Worm (Caenorhabditis elegans): ENCODE measurements around the gene nhr-230.

DNA sequence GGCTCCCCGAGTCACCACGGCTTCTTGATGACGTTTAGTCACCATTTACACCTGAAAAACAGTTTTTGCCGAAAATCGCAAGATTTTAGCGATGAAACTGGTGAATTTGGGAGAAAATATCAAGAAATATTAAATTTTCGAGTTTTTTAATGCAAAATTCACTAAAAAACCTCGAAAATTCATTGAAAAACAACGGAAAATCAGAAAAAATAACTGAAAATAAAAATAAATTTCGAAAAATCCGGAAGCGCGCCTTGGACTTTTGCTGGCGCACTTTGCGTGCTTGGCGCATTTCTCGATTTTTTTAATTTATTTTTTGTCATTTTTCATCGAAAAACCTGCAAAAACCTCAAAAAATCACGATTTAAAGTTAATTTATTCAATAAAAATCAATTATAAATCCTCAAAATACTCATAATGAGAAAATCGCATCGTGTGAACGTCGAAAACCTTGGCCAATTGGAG lies 48.4 kb downstream of the nhr-230 start, which contains the start of gene emb-4:
- TF ChIP-seq skn-1 (tag; optimal IDR thresholded peaks at IDR 0.05) (no peak), fos-1 (tag; optimal IDR thresholded peaks at IDR 0.05) (no peak), nhr-237 (tag; optimal IDR thresholded peaks at IDR 0.05) (no peak), daf-19 (GFP tag; conservative IDR thresholded peaks at IDR 0.05) (no peak), ama-1 (optimal IDR thresholded peaks at IDR 0.05) (peak; percentile 47), lin-39 (tag; optimal IDR thresholded peaks at IDR 0.05) (no peak), ZK546.5 (tag; optimal IDR thresholded peaks at IDR 0.05) (no peak), pha-4 (GFP tag; IDR thresholded peaks at IDR 0.05) (no peak), pha-4 (tag; optimal IDR thresholded peaks at IDR 0.05) (no peak), zip-2 (tag; optimal IDR thresholded peaks at IDR 0.05) (no peak), pqm-1 (tag; optimal IDR thresholded peaks at IDR 0.05) (no peak), mdt-29 (GFP tag; IDR thresholded peaks at IDR 0.05) (no peak), lin-15B (tag; optimal IDR thresholded peaks at IDR 0.05) (no peak)

Data from whole organism, L4 larva.